Worm (Caenorhabditis elegans): ENCODE results near the gene cnc-3.

ce11 chrV:1423338-1423737, 24.5 kb upstream of the cnc-3 start:
- TF ChIP-seq nhr-77 (tag; optimal IDR thresholded peaks at IDR 0.05): no peak
- TF ChIP-seq lsy-2 (tag; optimal IDR thresholded peaks at IDR 0.05): no peak
- no peak for TF ChIP-seq ceh-82 (tag; optimal IDR thresholded peaks at IDR 0.05)
- TF ChIP-seq aly-2 (tag; optimal IDR thresholded peaks at IDR 0.05): no peak
- no peak for TF ChIP-seq zag-1 (tag; optimal IDR thresholded peaks at IDR 0.05)
- no peak for TF ChIP-seq nhr-25 (tag; optimal IDR thresholded peaks at IDR 0.05)
